Fruit fly (Drosophila melanogaster): ENCODE data around the gene CG13807.

Gene CG13807

dm6 chr3L:2262515-2262944 lies at the start of gene CG13807, which contains the start of gene oxt:
CG13807 (plus strand) TSS chr3L:2262919.
oxt (minus strand) TSS chr3L:2262664.
- no peak for TF ChIP-seq Dll (optimal IDR thresholded peaks at IDR 0.05)
- no peak for TF ChIP-seq psq (optimal IDR thresholded peaks at IDR 0.05)
- no peak for TF ChIP-seq EcR (GFP tag; optimal IDR thresholded peaks at IDR 0.05)
- TF ChIP-seq usp (GFP tag; optimal IDR thresholded peaks at IDR 0.05), result no peak
- no peak for TF ChIP-seq CG8478 (optimal IDR thresholded peaks at IDR 0.05)
- no peak for TF ChIP-seq pan (optimal IDR thresholded peaks at IDR 0.05)

DNA sequence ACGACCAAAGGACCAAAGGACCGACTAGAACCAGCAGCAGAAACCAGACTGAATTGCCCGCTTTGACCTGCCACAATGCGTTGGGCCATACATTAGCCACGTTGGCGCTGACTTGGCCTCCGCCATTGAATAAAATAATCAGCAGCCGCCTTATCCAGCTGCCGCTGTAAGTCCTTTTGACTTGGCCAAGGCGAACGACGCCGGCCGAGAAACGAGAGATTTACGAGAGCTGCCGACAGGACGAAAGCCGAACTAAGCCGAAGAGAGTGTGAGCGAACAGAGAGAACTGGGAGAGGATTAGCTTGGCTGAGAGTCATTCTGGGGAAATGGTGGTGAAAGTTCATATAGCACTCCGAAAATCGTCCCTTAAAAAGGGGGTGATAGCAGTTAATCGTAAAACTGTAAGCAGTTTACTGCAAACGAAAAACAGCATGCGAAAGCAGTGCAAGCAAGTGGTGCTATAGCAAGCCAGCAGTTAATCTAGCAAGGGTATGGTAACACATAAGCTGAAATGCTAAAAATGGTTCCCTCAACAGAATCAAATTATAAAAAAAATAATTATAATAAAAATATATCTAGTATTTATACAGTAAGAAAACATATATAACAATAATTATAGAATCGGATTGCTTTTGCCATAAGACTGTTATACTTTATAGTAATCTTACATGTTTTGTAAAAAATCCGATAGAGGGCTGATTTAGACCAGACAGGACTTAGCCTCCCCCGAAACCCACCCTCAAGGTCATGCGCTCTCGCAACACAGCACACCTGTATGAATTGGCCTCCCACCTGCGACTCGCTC lies 34.1 kb upstream of the CG13807 start:
- TF ChIP-seq pan (optimal IDR thresholded peaks at IDR 0.05), result no peak
- TF ChIP-seq EcR (GFP tag; optimal IDR thresholded peaks at IDR 0.05), result no peak
- no peak for TF ChIP-seq psq (optimal IDR thresholded peaks at IDR 0.05)
- no peak for TF ChIP-seq usp (GFP tag; optimal IDR thresholded peaks at IDR 0.05)
- no peak for TF ChIP-seq Dll (optimal IDR thresholded peaks at IDR 0.05)
- TF ChIP-seq CG8478 (optimal IDR thresholded peaks at IDR 0.05), result no peak

- TF ChIP-seq CG8478 (optimal IDR thresholded peaks at IDR 0.05) (no peak), pan (optimal IDR thresholded peaks at IDR 0.05) (no peak), Dll (optimal IDR thresholded peaks at IDR 0.05) (no peak), EcR (GFP tag; optimal IDR thresholded peaks at IDR 0.05) (no peak), psq (optimal IDR thresholded peaks at IDR 0.05) (no peak), usp (GFP tag; optimal IDR thresholded peaks at IDR 0.05) (no peak)
Observed at dm6 chr3L:2229172-2229696, 33.5 kb upstream of the CG13807 start, which contains the start of gene Oseg2. Oseg2 (plus strand) TSS chr3L:2229646.

dm6 chr3L:2237034-2237433 lies 25.7 kb upstream of the CG13807 start, which contains the start of gene CG9018:
CG9018 (minus strand) TSS chr3L:2237076.
- TF ChIP-seq usp (GFP tag; optimal IDR thresholded peaks at IDR 0.05), result no peak
- no peak for TF ChIP-seq CG8478 (optimal IDR thresholded peaks at IDR 0.05)
- no peak for TF ChIP-seq Dll (optimal IDR thresholded peaks at IDR 0.05)
- TF ChIP-seq psq (optimal IDR thresholded peaks at IDR 0.05), result no peak

DNA sequence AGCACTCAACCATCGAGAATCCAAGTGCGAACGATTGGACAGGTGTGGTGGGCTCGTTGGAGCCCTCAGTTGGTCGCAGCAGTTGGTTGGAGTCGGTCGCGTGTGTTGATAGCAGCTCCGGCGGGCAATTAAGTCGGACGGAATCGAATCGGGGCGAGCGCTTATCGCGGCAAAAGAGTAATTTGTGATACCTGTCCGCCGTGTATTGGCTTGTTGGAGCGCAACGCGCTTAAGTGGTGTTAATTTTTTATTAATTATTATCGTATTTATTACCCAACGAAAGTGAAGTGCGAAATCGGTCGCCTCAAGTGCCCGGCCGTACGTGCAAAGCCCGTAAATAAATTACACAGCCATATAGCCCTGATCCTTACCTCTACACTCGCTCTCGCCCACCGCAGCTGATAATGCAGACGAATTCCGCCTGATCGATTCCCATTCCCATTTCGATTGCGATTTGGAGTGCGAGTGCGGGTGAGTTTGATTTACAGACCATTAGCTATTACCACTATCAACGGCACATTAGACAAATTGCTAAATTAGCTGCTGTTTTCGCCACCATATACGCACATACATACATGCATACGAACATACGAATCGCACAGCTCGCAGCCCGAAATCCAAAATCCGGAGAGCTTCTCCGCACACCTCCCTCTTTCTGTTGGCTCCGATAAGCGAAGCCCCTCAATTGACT lies 25.0 kb upstream of the CG13807 start, which contains the start of gene ACXD:
TSS of gene ACXD (plus strand) at position 66 of the 691 bp plus-strand sequence.
- no peak for TF ChIP-seq pan (optimal IDR thresholded peaks at IDR 0.05)
- TF ChIP-seq psq (optimal IDR thresholded peaks at IDR 0.05), result no peak
- no peak for TF ChIP-seq EcR (GFP tag; optimal IDR thresholded peaks at IDR 0.05)
- TF ChIP-seq usp (GFP tag; optimal IDR thresholded peaks at IDR 0.05), result no peak
- no peak for TF ChIP-seq Dll (optimal IDR thresholded peaks at IDR 0.05)
- no peak for TF ChIP-seq CG8478 (optimal IDR thresholded peaks at IDR 0.05)

dm6 chr3L:2243846-2244528 lies 18.7 kb upstream of the CG13807 start, which contains the start of gene CG32301:
CG32301 (plus strand) TSS chr3L:2244478.
- TF ChIP-seq psq (optimal IDR thresholded peaks at IDR 0.05) (no peak), CG8478 (optimal IDR thresholded peaks at IDR 0.05) (no peak), pan (optimal IDR thresholded peaks at IDR 0.05) (no peak)

dm6 chr3L:2248335-2248734 lies 14.4 kb upstream of the CG13807 start, which contains the start of gene CG32305:
CG32305 (plus strand) TSS chr3L:2248635.
- TF ChIP-seq Dll (optimal IDR thresholded peaks at IDR 0.05), result no peak
- TF ChIP-seq CG8478 (optimal IDR thresholded peaks at IDR 0.05), result no peak
- TF ChIP-seq EcR (GFP tag; optimal IDR thresholded peaks at IDR 0.05), result no peak
- TF ChIP-seq psq (optimal IDR thresholded peaks at IDR 0.05), result no peak
- TF ChIP-seq pan (optimal IDR thresholded peaks at IDR 0.05), result no peak
- no peak for TF ChIP-seq usp (GFP tag; optimal IDR thresholded peaks at IDR 0.05)

dm6 chr3L:2253962-2254662 lies 8.6 kb upstream of the CG13807 start:
- TF ChIP-seq psq (optimal IDR thresholded peaks at IDR 0.05) (no peak), usp (GFP tag; optimal IDR thresholded peaks at IDR 0.05) (no peak), EcR (GFP tag; optimal IDR thresholded peaks at IDR 0.05) (no peak), pan (optimal IDR thresholded peaks at IDR 0.05) (no peak), Dll (optimal IDR thresholded peaks at IDR 0.05) (no peak), CG8478 (optimal IDR thresholded peaks at IDR 0.05) (no peak)

dm6 chr3L:2255775-2256174 lies 6.9 kb upstream of the CG13807 start:
- TF ChIP-seq usp (GFP tag; optimal IDR thresholded peaks at IDR 0.05) (no peak), EcR (GFP tag; optimal IDR thresholded peaks at IDR 0.05) (no peak), Dll (optimal IDR thresholded peaks at IDR 0.05) (no peak), psq (optimal IDR thresholded peaks at IDR 0.05) (no peak), pan (optimal IDR thresholded peaks at IDR 0.05) (no peak), CG8478 (optimal IDR thresholded peaks at IDR 0.05) (no peak)

DNA sequence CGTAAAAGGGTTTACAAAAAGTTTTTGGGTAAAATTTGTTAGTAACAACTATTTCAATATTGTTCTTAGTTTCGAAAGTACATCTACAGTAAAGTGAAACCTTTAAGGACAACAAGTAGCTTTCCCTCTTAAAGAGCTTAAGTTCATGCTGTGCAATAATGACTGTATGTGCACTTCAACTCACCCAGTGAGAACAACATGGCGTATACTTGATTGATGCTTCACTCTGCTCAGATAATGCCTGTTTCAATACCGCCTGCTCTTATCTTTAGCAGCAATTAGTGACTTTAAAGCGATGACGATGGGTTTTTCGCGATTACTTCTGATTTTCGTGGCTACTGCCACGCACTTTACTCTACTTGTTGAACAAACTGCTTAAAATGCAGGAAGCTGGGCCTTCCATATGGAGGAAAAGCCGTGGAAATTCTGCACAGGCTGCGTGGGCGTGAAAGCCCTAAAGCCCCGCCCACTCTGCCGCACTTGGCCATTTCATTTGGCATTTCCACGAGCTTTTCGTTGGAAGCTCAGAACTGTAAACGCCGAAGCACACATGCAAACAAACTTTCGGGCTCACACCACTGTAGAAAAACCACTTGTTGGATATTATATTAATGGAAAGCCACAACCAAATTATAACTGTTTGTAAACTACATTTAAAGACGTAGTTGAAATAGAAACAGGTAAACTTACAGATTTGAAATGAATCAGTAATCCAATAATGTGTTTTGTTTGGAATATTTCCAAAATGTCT lies 6.1 kb upstream of the CG13807 start:
- no peak for TF ChIP-seq psq (optimal IDR thresholded peaks at IDR 0.05)
- TF ChIP-seq Dll (optimal IDR thresholded peaks at IDR 0.05), result no peak
- TF ChIP-seq EcR (GFP tag; optimal IDR thresholded peaks at IDR 0.05), result no peak
- TF ChIP-seq pan (optimal IDR thresholded peaks at IDR 0.05), result no peak
- no peak for TF ChIP-seq usp (GFP tag; optimal IDR thresholded peaks at IDR 0.05)
- TF ChIP-seq CG8478 (optimal IDR thresholded peaks at IDR 0.05), result no peak
